Worm (Caenorhabditis elegans): ENCODE results near the gene H43I07.1.

DNA sequence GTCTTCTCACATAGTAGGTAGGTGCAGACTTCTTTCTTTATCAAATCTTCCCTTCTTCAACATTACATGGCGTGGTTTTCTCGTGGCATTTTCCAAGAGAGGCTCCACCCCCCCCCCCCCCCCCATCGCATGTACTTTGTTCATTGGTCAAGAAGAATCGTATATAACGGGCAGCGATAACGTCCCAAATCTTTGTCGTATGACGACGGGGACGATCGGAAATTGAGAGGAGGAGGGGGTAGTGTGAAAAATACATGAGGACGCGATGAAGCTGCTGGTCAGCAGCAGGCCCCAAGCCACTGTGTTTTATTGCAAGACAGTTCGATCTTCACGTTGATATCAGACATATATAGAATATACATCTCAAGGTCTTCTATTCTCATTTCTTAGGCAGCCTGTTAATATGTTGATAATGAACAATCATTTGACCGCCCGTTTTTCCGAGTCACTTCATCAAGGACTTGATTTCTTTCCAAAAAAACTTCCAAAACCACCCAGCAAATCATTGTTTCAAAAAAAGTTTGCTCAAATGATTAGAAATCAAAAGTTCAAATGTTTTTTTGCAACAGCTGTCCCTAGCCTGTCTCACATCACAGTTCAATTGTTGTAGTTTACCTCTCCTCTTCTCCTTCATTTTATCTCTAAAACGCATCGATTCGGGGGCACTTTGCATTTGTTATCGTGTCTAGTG is 17.9 kb upstream of the H43I07.1 start:
- TF ChIP-seq him-1 (tag; optimal IDR thresholded peaks at IDR 0.05): no peak
- TF ChIP-seq dao-5 (tag; optimal IDR thresholded peaks at IDR 0.05): no peak
- TF ChIP-seq W03F9.2 (tag; optimal IDR thresholded peaks at IDR 0.05): no peak

Data from whole organism, L4/young adult.